Worm (Caenorhabditis elegans): ENCODE results near the gene F07A11.5.

The F07A11.5 gene

DNA sequence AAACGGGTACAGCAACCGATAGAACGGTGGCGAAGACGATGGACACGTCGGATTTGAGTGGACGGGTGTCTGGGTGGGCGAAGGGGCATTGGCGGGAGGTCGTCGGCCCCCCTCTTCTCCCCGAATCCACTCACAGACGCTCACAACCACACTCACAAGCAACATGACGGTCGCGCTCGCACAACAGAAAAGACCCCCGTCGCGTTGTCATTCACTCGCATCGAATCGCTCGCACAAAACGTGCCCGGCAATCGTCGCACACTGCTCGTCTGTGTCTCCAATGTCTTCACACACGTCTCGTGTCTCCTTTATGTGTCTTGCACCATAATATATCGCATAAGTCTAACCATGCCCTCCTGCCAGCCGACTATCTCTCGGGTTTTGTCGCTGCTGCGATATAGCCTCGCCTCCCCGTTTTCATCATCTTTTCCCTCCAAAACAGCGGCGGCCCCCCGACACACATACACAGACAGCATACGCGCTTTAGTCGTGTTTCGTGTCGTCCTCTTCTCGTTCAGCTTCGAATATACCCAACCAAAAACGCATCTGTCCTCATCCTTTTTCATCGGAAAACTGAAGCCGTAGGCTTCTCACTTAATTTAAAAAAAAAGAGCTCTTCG, 22.1 kb downstream of the F07A11.5 start (continued):
- TF ChIP-seq B0035.1 (tag; optimal IDR thresholded peaks at IDR 0.05) (peak; percentile 37), lag-1 (GFP tag; IDR thresholded peaks at IDR 0.05) (no peak), F39B2.1 (GFP tag; IDR thresholded peaks at IDR 0.05) (no peak), aptf-3 (GFP tag; IDR thresholded peaks at IDR 0.05) (no peak), ceh-58 (GFP tag; IDR thresholded peaks at IDR 0.05) (no peak), unc-130 (GFP tag; optimal IDR thresholded peaks at IDR 0.05) (no peak), zfh-2 (GFP tag; conservative IDR thresholded peaks at IDR 0.05) (peak; percentile 98), tbx-9 (tag; optimal IDR thresholded peaks at IDR 0.05; ENCODE audit: borderline replicate concordance) (no peak), lin-35 (GFP tag; optimal IDR thresholded peaks at IDR 0.05) (peak in 1 of 3 experiments; percentile 50), fkh-3 (tag; optimal IDR thresholded peaks at IDR 0.05) (no peak), F57C9.4 (tag; optimal IDR thresholded peaks at IDR 0.05) (no peak), mes-4 (tag; optimal IDR thresholded peaks at IDR 0.05) (no peak), hrde-1 (tag; optimal IDR thresholded peaks at IDR 0.05; ENCODE audit: borderline replicate concordance) (no peak), F57A8.1 (GFP tag; optimal IDR thresholded peaks at IDR 0.05) (no peak), him-1 (tag; optimal IDR thresholded peaks at IDR 0.05) (no peak), nfya-2 (GFP tag; IDR thresholded peaks at IDR 0.05) (no peak), F22D6.2 (tag; optimal IDR thresholded peaks at IDR 0.05) (peak; percentile 31), Y53G8AR.9 (GFP tag; conservative IDR thresholded peaks at IDR 0.05) (0 out of 2 replicates have a peak, but pooled peaks have one; percentile 47), hlh-12 (tag; optimal IDR thresholded peaks at IDR 0.05) (no peak), ztf-6 (GFP tag; IDR thresholded peaks at IDR 0.05) (no peak), mxl-1 (tag; optimal IDR thresholded peaks at IDR 0.05) (no peak), F49E8.2 (tag; optimal IDR thresholded peaks at IDR 0.05; ENCODE audit: insufficient read depth) (no peak), D2030.7 (GFP tag; IDR thresholded peaks at IDR 0.05) (no peak; the same call in 1 of the 2 replicates), lin-54 (GFP tag; optimal IDR thresholded peaks at IDR 0.05) (peak; percentile 50), ceh-100 (GFP tag; IDR thresholded peaks at IDR 0.05) (no peak), Y53F4B.3 (GFP tag; IDR thresholded peaks at IDR 0.05) (no peak), hmg-20 (GFP tag; IDR thresholded peaks at IDR 0.05) (no peak), snpc-4 (GFP tag; optimal IDR thresholded peaks at IDR 0.05) (peak; percentile 18), snpc-4 (tag; optimal IDR thresholded peaks at IDR 0.05) (peak in 3 of 4 experiments; percentile 63 to 69 (median 68)), F33H1.4 (GFP tag; IDR thresholded peaks at IDR 0.05) (peak; percentile 12; the same call in 1 of the 2 replicates), ZK185.1 (tag; optimal IDR thresholded peaks at IDR 0.05; ENCODE audit: poor library complexity, severe bottlenecking) (peak; percentile 60)

DNA sequence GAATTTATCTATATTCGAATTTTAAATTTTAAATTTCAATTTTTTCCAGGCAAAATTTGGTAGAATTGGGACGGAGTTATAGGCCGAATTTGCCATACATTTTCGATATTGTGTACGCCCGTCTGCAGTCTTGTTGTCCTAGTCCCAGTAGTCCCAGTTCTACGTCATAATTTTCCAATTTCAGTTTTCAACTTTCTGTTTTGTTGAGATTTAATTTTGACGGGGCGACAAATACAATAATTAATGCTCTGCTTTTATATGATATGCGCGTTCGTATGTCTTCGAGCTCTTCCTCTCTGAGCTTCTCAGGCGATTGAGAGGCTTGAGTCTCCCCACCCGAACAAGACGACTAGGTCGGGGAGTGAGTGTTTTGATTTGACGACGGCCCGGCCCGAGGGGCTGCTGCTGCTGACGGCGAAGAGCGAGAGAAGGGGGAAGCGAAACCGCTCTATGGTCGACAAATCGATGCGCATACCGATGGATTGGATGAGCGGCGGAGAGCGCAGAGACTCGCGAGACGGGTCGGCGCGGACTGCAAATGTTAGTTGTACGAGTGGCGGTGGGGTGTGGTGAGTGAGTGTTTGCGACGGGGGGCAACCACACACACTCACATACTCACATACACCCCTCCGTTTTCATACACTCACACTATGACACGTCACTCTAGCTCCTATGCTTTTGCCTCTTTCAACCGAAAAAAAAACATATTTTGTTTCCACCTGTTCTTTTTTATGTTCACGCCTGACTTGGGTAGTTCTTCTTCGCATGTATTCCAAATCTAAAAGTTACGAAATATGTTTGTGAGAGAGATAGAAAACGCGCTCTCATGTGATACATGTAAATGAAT, 22.8 kb downstream of the F07A11.5 start:
- TF ChIP-seq nhr-90 (tag; optimal IDR thresholded peaks at IDR 0.05) (peak; percentile 52), tlf-1 (GFP tag; optimal IDR thresholded peaks at IDR 0.05) (no peak), dpl-1 (GFP tag; optimal IDR thresholded peaks at IDR 0.05) (no peak), nhr-80 (tag; optimal IDR thresholded peaks at IDR 0.05) (peak; percentile 90), madf-3 (GFP tag; IDR thresholded peaks at IDR 0.05) (0 out of 2 replicates have a peak, but pooled peaks have one; percentile 40), aptf-2 (GFP tag; conservative IDR thresholded peaks at IDR 0.05) (no peak), attf-5 (GFP tag; optimal IDR thresholded peaks at IDR 0.05) (peak; percentile 76), B0035.1 (tag; optimal IDR thresholded peaks at IDR 0.05) (no peak), K11D2.4 (GFP tag; IDR thresholded peaks at IDR 0.05) (peak; percentile 55), nhr-120 (GFP tag; IDR thresholded peaks at IDR 0.05) (0 out of 2 replicates have a peak, but pooled peaks have one; percentile 4), attf-6 (GFP tag; IDR thresholded peaks at IDR 0.05) (no peak), snpc-1.1 (tag; optimal IDR thresholded peaks at IDR 0.05; ENCODE audit: insufficient read depth) (no peak), tbx-9 (tag; optimal IDR thresholded peaks at IDR 0.05; ENCODE audit: borderline replicate concordance) (no peak), lin-26 (GFP tag; IDR thresholded peaks at IDR 0.05) (peak; percentile 74), egl-18 (GFP tag; IDR thresholded peaks at IDR 0.05) (no peak), C06A6.2 (GFP tag; conservative IDR thresholded peaks at IDR 0.05) (0 out of 2 replicates have a peak, but pooled peaks have one; percentile 13), Y53G8AR.9 (GFP tag; conservative IDR thresholded peaks at IDR 0.05) (peak; percentile 57; the same call in 1 of the 2 replicates), F52B5.7 (tag; optimal IDR thresholded peaks at IDR 0.05) (peak; percentile 41)

Data from whole organism, young adult.